Worm (Caenorhabditis elegans): ENCODE results near the gene Y43F8B.25.

Y43F8B.25 gene

ce11 chrV:19491302-19491701 lies 28.6 kb downstream of the Y43F8B.25 start, which contains the start of gene Y43F8B.29:
Gene Y43F8B.29 (plus strand): TSS chrV:19491602.
- TF ChIP-seq hlh-30 (tag; optimal IDR thresholded peaks at IDR 0.05; ENCODE audit: insufficient read depth) (no peak), ceh-9 (tag; optimal IDR thresholded peaks at IDR 0.05) (no peak), C08G9.2 (tag; optimal IDR thresholded peaks at IDR 0.05) (no peak), ztf-16 (tag; optimal IDR thresholded peaks at IDR 0.05) (no peak), elt-4 (tag; optimal IDR thresholded peaks at IDR 0.05) (no peak)

ce11 chrV:19495145-19495544 lies 32.4 kb downstream of the Y43F8B.25 start:
- TF ChIP-seq ceh-19 (GFP tag; optimal IDR thresholded peaks at IDR 0.05): no peak
- no peak for TF ChIP-seq pax-1 (tag; optimal IDR thresholded peaks at IDR 0.05)
- TF ChIP-seq hlh-13 (GFP tag; optimal IDR thresholded peaks at IDR 0.05): no peak
- no peak for TF ChIP-seq ets-4 (tag; optimal IDR thresholded peaks at IDR 0.05)
- TF ChIP-seq che-1 (tag; optimal IDR thresholded peaks at IDR 0.05): no peak
- TF ChIP-seq ceh-31 (tag; optimal IDR thresholded peaks at IDR 0.05): no peak
- no peak for TF ChIP-seq hlh-8 (tag; optimal IDR thresholded peaks at IDR 0.05)
- no peak for TF ChIP-seq elt-4 (tag; optimal IDR thresholded peaks at IDR 0.05)
- TF ChIP-seq ceh-2 (tag; optimal IDR thresholded peaks at IDR 0.05): no peak
- TF ChIP-seq ttx-3 (tag; optimal IDR thresholded peaks at IDR 0.05): no peak
- no peak for TF ChIP-seq ama-1 (optimal IDR thresholded peaks at IDR 0.05)
- TF ChIP-seq hlh-6 (tag; optimal IDR thresholded peaks at IDR 0.05): no peak
- TF ChIP-seq sox-2 (GFP tag; IDR thresholded peaks at IDR 0.05): no peak
- no peak for TF ChIP-seq hlh-30 (tag; optimal IDR thresholded peaks at IDR 0.05; ENCODE audit: insufficient read depth)
- TF ChIP-seq ceh-14 (tag; optimal IDR thresholded peaks at IDR 0.05): no peak
- no peak for TF ChIP-seq F13H6.1 (tag; optimal IDR thresholded peaks at IDR 0.05)
- TF ChIP-seq npax-4 (tag; optimal IDR thresholded peaks at IDR 0.05): no peak
- TF ChIP-seq sox-4 (tag; optimal IDR thresholded peaks at IDR 0.05): no peak
- TF ChIP-seq fkh-6 (tag; optimal IDR thresholded peaks at IDR 0.05): no peak
- TF ChIP-seq fkh-10 (GFP tag; optimal IDR thresholded peaks at IDR 0.05): no peak

ce11 chrV:19495587-19495986 lies 32.9 kb downstream of the Y43F8B.25 start, which contains the start of gene scl-21:
Gene scl-21 (minus strand): TSS chrV:19495687.
- TF ChIP-seq nhr-11 (tag; optimal IDR thresholded peaks at IDR 0.05) (no peak), C38D4.7 (GFP tag; optimal IDR thresholded peaks at IDR 0.05) (no peak), ceh-22 (tag; optimal IDR thresholded peaks at IDR 0.05) (no peak), gmeb-2 (tag; optimal IDR thresholded peaks at IDR 0.05) (no peak), hlh-6 (tag; optimal IDR thresholded peaks at IDR 0.05) (no peak), K02D7.2 (tag; optimal IDR thresholded peaks at IDR 0.05) (no peak), hlh-8 (tag; optimal IDR thresholded peaks at IDR 0.05) (no peak)

- TF ChIP-seq dve-1 (tag; optimal IDR thresholded peaks at IDR 0.05) (no peak), gmeb-2 (tag; optimal IDR thresholded peaks at IDR 0.05) (no peak), nhr-232 (tag; optimal IDR thresholded peaks at IDR 0.05) (no peak), ceh-30 (tag; optimal IDR thresholded peaks at IDR 0.05) (no peak), hlh-30 (tag; optimal IDR thresholded peaks at IDR 0.05; ENCODE audit: insufficient read depth) (no peak), madf-2 (tag; optimal IDR thresholded peaks at IDR 0.05) (no peak), C38D4.7 (GFP tag; optimal IDR thresholded peaks at IDR 0.05) (no peak), F13H6.1 (tag; optimal IDR thresholded peaks at IDR 0.05) (no peak), tbx-2 (tag; optimal IDR thresholded peaks at IDR 0.05) (no peak), K02D7.2 (tag; optimal IDR thresholded peaks at IDR 0.05) (no peak), hlh-15 (tag; optimal IDR thresholded peaks at IDR 0.05) (no peak), pqm-1 (tag; optimal IDR thresholded peaks at IDR 0.05) (no peak), pag-3 (tag; optimal IDR thresholded peaks at IDR 0.05; ENCODE audit: borderline replicate concordance) (no peak), ceh-34 (tag; optimal IDR thresholded peaks at IDR 0.05) (no peak), ceh-2 (tag; optimal IDR thresholded peaks at IDR 0.05) (no peak), unc-3 (GFP tag; conservative IDR thresholded peaks at IDR 0.05) (no peak), unc-3 (tag; optimal IDR thresholded peaks at IDR 0.05) (no peak)
Measured at ce11 chrV:19497087-19497486, 34.4 kb downstream of the Y43F8B.25 start.

All from whole organism, late embryonic.